Fruit fly (Drosophila melanogaster) whole organism, adult: Measurements from ENCODE around the gene CG43127.

ENCODE experiments used
- CG11617 ChIP-seq: fragments of 200-800 bp; sonication (Bioruptor generic); optimal IDR thresholded peaks from 2 replicates; lab custom pipeline; 2017; ENCODE audit warnings: mild to moderate bottlenecking, missing biosample characterization, missing genetic modification reagents, missing genetic modification characterization
- CG12768 ChIP-seq: fragments of 200-800 bp; sonication (Bioruptor generic); optimal IDR thresholded peaks from 2 replicates; lab custom pipeline; 2017; ENCODE audit warnings: missing biosample characterization, missing genetic modification characterization, mild to moderate bottlenecking, moderate library complexity, missing genetic modification reagents
- CG14711 ChIP-seq: fragments of 200-800 bp; sonication (Bioruptor generic); optimal IDR thresholded peaks from 2 replicates; lab custom pipeline; 2018; ENCODE audit warnings: missing biosample characterization, mild to moderate bottlenecking, missing genetic modification characterization, moderate library complexity
- CG1620 ChIP-seq: fragments of 200-800 bp; sonication (Bioruptor generic); optimal IDR thresholded peaks from 2 replicates; lab custom pipeline; 2016; ENCODE audit warnings: missing biosample characterization, missing genetic modification characterization
- CG33017 ChIP-seq: fragments of 200-800 bp; sonication (Bioruptor generic); optimal IDR thresholded peaks from 2 replicates; lab custom pipeline; 2018; ENCODE audit warnings: missing biosample characterization, mild to moderate bottlenecking, missing genetic modification characterization, moderate library complexity
- CG5204 ChIP-seq: fragments of 200-800 bp; sonication (Bioruptor generic); optimal IDR thresholded peaks from 2 replicates; lab custom pipeline; 2016; ENCODE audit warnings: missing biosample characterization, missing genetic modification characterization
- CG7045 ChIP-seq: fragments of 200-800 bp; sonication (Bioruptor generic); optimal IDR thresholded peaks from 2 replicates; lab custom pipeline; 2017; ENCODE audit warnings: missing biosample characterization, mild to moderate bottlenecking, missing genetic modification characterization
- CG7101 ChIP-seq: fragments of 200-800 bp; sonication (Bioruptor generic); optimal IDR thresholded peaks from 2 replicates; lab custom pipeline; 2018; ENCODE audit warnings: missing biosample characterization, mild to moderate bottlenecking, missing genetic modification characterization, moderate library complexity
- Clk ChIP-seq: fragments of 200-800 bp; sonication (Bioruptor generic); optimal IDR thresholded peaks from 2 replicates; lab custom pipeline; 2017; ENCODE audit warnings: missing biosample characterization, missing genetic modification characterization
- Crg-1 ChIP-seq: fragments of 200-800 bp; sonication (Bioruptor generic); optimal IDR thresholded peaks from 2 replicates; lab custom pipeline; 2016; ENCODE audit warnings: missing biosample characterization, missing genetic modification characterization
- Hr96 ChIP-seq: fragments of 200-800 bp; sonication (Bioruptor generic); optimal IDR thresholded peaks from 2 replicates; lab custom pipeline; 2016; ENCODE audit warnings: missing biosample characterization, missing genetic modification characterization
- Mnt ChIP-seq: fragments of 200-800 bp; sonication (Bioruptor generic); optimal IDR thresholded peaks from 2 replicates; lab custom pipeline; 2016; ENCODE audit warnings: missing biosample characterization, mild to moderate bottlenecking, missing genetic modification characterization
- bab1 ChIP-seq: fragments of 200-800 bp; sonication (Bioruptor generic); optimal IDR thresholded peaks from 3 replicates; lab custom pipeline; 2019; ENCODE audit warnings: missing biosample characterization, mild to moderate bottlenecking, missing genetic modification characterization, moderate library complexity
- cic ChIP-seq: fragments of 200-800 bp; sonication (Bioruptor generic); optimal IDR thresholded peaks from 2 replicates; lab custom pipeline; 2017; ENCODE audit warnings: missing biosample characterization, mild to moderate bottlenecking, missing genetic modification characterization, moderate library complexity
- cnc ChIP-seq, 2 experiments: fragments of >200 bp; optimal IDR thresholded peaks; 2 replicates each; lab custom pipeline; 2017
- kay ChIP-seq: fragments of 200-800 bp; sonication (Bioruptor generic); peaks from one replicate; lab custom pipeline; 2016; ENCODE audit warnings: missing biosample characterization, missing genetic modification characterization, borderline replicate concordance
- ovo ChIP-seq: fragments of 200-800 bp; sonication (Bioruptor generic); optimal IDR thresholded peaks from 2 replicates; lab custom pipeline; 2016; ENCODE audit warnings: missing biosample characterization, missing genetic modification characterization
- pad ChIP-seq: fragments of 200-800 bp; sonication (Bioruptor generic); optimal IDR thresholded peaks from 3 replicates; lab custom pipeline; 2017; ENCODE audit warnings: missing biosample characterization, missing genetic modification characterization, mild to moderate bottlenecking, moderate library complexity, missing genetic modification reagents
- tj ChIP-seq: fragments of 200-800 bp; sonication (Bioruptor generic); optimal IDR thresholded peaks from 3 replicates; lab custom pipeline; 2017; ENCODE audit warnings: missing biosample characterization, mild to moderate bottlenecking, missing genetic modification characterization, moderate library complexity
- toe ChIP-seq: fragments of 200-800 bp; sonication (Bioruptor generic); optimal IDR thresholded peaks from 2 replicates; lab custom pipeline; 2016; ENCODE audit warnings: missing biosample characterization, missing genetic modification characterization

The CG43127 gene

DNA sequence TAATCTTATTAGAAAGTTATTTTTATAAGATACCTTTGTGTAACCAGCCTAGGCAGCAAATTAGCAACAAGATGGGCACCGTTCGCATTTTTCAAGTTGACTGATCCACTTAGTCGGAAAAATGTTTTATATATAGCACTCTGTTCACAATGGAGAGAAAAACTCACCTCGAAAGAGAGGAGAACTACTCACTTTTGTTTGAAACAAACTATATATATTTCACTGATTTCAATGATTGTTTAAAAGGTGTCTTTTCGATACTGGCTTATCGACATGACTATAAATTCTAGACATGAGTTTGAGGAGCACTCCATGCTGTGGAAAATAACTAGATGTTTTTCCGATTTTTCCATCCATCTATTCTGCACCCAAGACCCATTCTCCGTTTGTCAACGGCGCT, 1.9 kb downstream of the CG43127 start, which contains the start of gene CG42521:
Gene CG42521, minus strand, starts transcription at position 101 of the 400 bp plus-strand sequence.
- TF ChIP-seq cic (GFP tag; lab: Kevin White, UChicago) (no peak), Clk (no peak), CG11617 (GFP tag; lab: Kevin White, UChicago) (no peak), toe (GFP tag; lab: Kevin White, UChicago) (no peak), CG1620 (GFP tag; lab: Kevin White, UChicago) (no peak), Crg-1 (GFP tag; lab: Kevin White, UChicago) (no peak), tj (GFP tag; lab: Kevin White, UChicago) (no peak), CG33017 (tag; lab: Kevin White, UChicago) (no peak), CG5204 (GFP tag; lab: Kevin White, UChicago) (no peak), Mnt (GFP tag; lab: Kevin White, UChicago) (no peak), CG7101 (no peak), CG12768 (no peak)

- TF ChIP-seq pad (no peak), CG33017 (tag; lab: Kevin White, UChicago) (no peak), Mnt (GFP tag; lab: Kevin White, UChicago) (no peak), bab1 (GFP tag; lab: Kevin White, UChicago) (no peak), ovo (GFP tag; lab: Kevin White, UChicago) (no peak), CG11617 (GFP tag; lab: Kevin White, UChicago) (no peak), cic (GFP tag; lab: Kevin White, UChicago) (no peak)
Measured at dm6 chr3L:10599512-10599911, 25.9 kb downstream of the CG43127 start.

dm6 chr3L:10584965-10585364, 40.4 kb downstream of the CG43127 start:
- TF ChIP-seq Hr96 (GFP tag; lab: Kevin White, UChicago): no peak
- TF ChIP-seq CG33017 (tag; lab: Kevin White, UChicago): no peak
- no peak for TF ChIP-seq CG7045 (GFP tag; lab: Kevin White, UChicago)
- TF ChIP-seq Clk: no peak
- TF ChIP-seq Crg-1 (GFP tag; lab: Kevin White, UChicago): no peak
- no peak for TF ChIP-seq toe (GFP tag; lab: Kevin White, UChicago)
- TF ChIP-seq tj (GFP tag; lab: Kevin White, UChicago): no peak
- no peak for TF ChIP-seq CG1620 (GFP tag; lab: Kevin White, UChicago)
- no peak for TF ChIP-seq pad
- no peak for TF ChIP-seq cnc (optimal IDR thresholded peaks at IDR 0.05; lab: Kevin White, UChicago)
- TF ChIP-seq kay (GFP tag; lab: Kevin White, UChicago): no peak
- no peak for TF ChIP-seq bab1 (GFP tag; lab: Kevin White, UChicago)
- no peak for TF ChIP-seq Mnt (GFP tag; lab: Kevin White, UChicago)
- no peak for TF ChIP-seq CG12768
- TF ChIP-seq CG5204 (GFP tag; lab: Kevin White, UChicago): no peak
- no peak for TF ChIP-seq CG7101

- no peak for TF ChIP-seq CG12768
- no peak for TF ChIP-seq tj (GFP tag; lab: Kevin White, UChicago)
- no peak for TF ChIP-seq Mnt (GFP tag; lab: Kevin White, UChicago)
- no peak for TF ChIP-seq CG11617 (GFP tag; lab: Kevin White, UChicago)
- no peak for TF ChIP-seq CG14711
- no peak for TF ChIP-seq CG1620 (GFP tag; lab: Kevin White, UChicago)
- no peak for TF ChIP-seq CG7101
- TF ChIP-seq ovo (GFP tag; lab: Kevin White, UChicago): no peak
Measured at dm6 chr3L:10581688-10582288, 43.6 kb downstream of the CG43127 start.
